Fruit fly (Drosophila melanogaster): ENCODE data around the gene Yp3.

The Yp3 gene

dm6 chrX:13783958-13784907 is 24.9 kb downstream of the Yp3 start (continued):
- TF ChIP-seq ftz-f1 (GFP tag; optimal IDR thresholded peaks at IDR 0.05) = peak; percentile 12
- peak; percentile 41 for TF ChIP-seq ewg (GFP tag; optimal IDR thresholded peaks at IDR 0.05)
- peak; percentile 34 for TF ChIP-seq bcd (GFP tag; optimal IDR thresholded peaks at IDR 0.05)
- TF ChIP-seq nmo (GFP tag; optimal IDR thresholded peaks at IDR 0.05) = peak; percentile 56
- TF ChIP-seq CG9876 (GFP tag; optimal IDR thresholded peaks at IDR 0.05) = no peak
- TF ChIP-seq HHEX (GFP tag; optimal IDR thresholded peaks at IDR 0.05) = peak; percentile 15
- TF ChIP-seq lmd (GFP tag; IDR thresholded peaks at IDR 0.05) = peak; percentile 52; the same call in 1 of the 2 replicates
- no peak for TF ChIP-seq Usf (GFP tag; optimal IDR thresholded peaks at IDR 0.05)
- peak; percentile 75 for TF ChIP-seq CG17385 (GFP tag; optimal IDR thresholded peaks at IDR 0.05)
- TF ChIP-seq CG8944 (GFP tag; optimal IDR thresholded peaks at IDR 0.05) = peak; percentile 36
- TF ChIP-seq CG15601 (tag; optimal IDR thresholded peaks at IDR 0.05) = peak; percentile 26
- no peak for TF ChIP-seq sna (GFP tag; IDR thresholded peaks at IDR 0.05; ENCODE audit: partially characterized antibody)
- TF ChIP-seq CG6654 (GFP tag; optimal IDR thresholded peaks at IDR 0.05) = peak; percentile 24
- TF ChIP-seq hb (GFP tag; IDR thresholded peaks at IDR 0.05; ENCODE audit: partially characterized antibody) = no peak
- peak in 1 of 2 experiments; percentile 15 for TF ChIP-seq Eip74EF (GFP tag; optimal IDR thresholded peaks at IDR 0.05)
- peak; percentile 45 for TF ChIP-seq tin (GFP tag; optimal IDR thresholded peaks at IDR 0.05)
- peak; percentile 52; the same call in 1 of the 2 replicates for TF ChIP-seq Atf6 (GFP tag; IDR thresholded peaks at IDR 0.05)
- TF ChIP-seq sens (GFP tag) = peak; percentile 93
- peak in 1 of 2 experiments; percentile 63 for TF ChIP-seq Hr51 (GFP tag; optimal IDR thresholded peaks at IDR 0.05)
- no peak for TF ChIP-seq CG14965 (GFP tag; optimal IDR thresholded peaks at IDR 0.05; ENCODE audit: borderline replicate concordance)
- TF ChIP-seq Ptx1 (GFP tag; IDR thresholded peaks at IDR 0.05) = peak; percentile 50
- TF ChIP-seq CG7271 (tag; optimal IDR thresholded peaks at IDR 0.05) = no peak
- peak; percentile 58 for TF ChIP-seq CG7556 (GFP tag; optimal IDR thresholded peaks at IDR 0.05)
- TF ChIP-seq Side (GFP tag; optimal IDR thresholded peaks at IDR 0.05) = no peak
- TF ChIP-seq Opbp (GFP tag; IDR thresholded peaks at IDR 0.05; ENCODE audit: partially characterized antibody) = no peak
- TF ChIP-seq Jarid2 (GFP tag; optimal IDR thresholded peaks at IDR 0.05) = no peak
- peak; percentile 59 for TF ChIP-seq CG4424 (GFP tag; optimal IDR thresholded peaks at IDR 0.05)
- no peak for TF ChIP-seq ab (GFP tag; optimal IDR thresholded peaks at IDR 0.05)
- no peak for TF ChIP-seq Dll (GFP tag; IDR thresholded peaks at IDR 0.05; ENCODE audit: partially characterized antibody)
- TF ChIP-seq CG11695 (GFP tag; IDR thresholded peaks at IDR 0.05) = peak; percentile 59; the same call in 2 of the 3 replicates
- peak; percentile 14 for TF ChIP-seq maf-S (GFP tag; optimal IDR thresholded peaks at IDR 0.05)
- 0 out of 2 replicates have a peak, but pooled peaks have one; percentile 14 for TF ChIP-seq Rfx (GFP tag; IDR thresholded peaks at IDR 0.05)
- TF ChIP-seq ATbp (GFP tag; optimal IDR thresholded peaks at IDR 0.05) = peak; percentile 67
- peak; percentile 5 for TF ChIP-seq fd3F (GFP tag; optimal IDR thresholded peaks at IDR 0.05)
- TF ChIP-seq CG4820 (GFP tag; optimal IDR thresholded peaks at IDR 0.05) = peak; percentile 49
- TF ChIP-seq CG7372 (GFP tag; IDR thresholded peaks at IDR 0.05) = peak; percentile 27; the same call in 1 of the 2 replicates
- TF ChIP-seq hkb (optimal IDR thresholded peaks at IDR 0.05) = no peak
- peak; percentile 59 for TF ChIP-seq hkb (GFP tag; IDR thresholded peaks at IDR 0.05)
- peak; percentile 78 for TF ChIP-seq CG11504 (tag; optimal IDR thresholded peaks at IDR 0.05)
- TF ChIP-seq CG17359 (tag; optimal IDR thresholded peaks at IDR 0.05) = peak; percentile 78
- TF ChIP-seq Myb (GFP tag; optimal IDR thresholded peaks at IDR 0.05) = peak; percentile 1
- TF ChIP-seq Hsf (GFP tag; optimal IDR thresholded peaks at IDR 0.05) = peak; percentile 65
- peak; percentile 36 for TF ChIP-seq Hand (GFP tag; optimal IDR thresholded peaks at IDR 0.05)
- peak; percentile 30 for TF ChIP-seq CG12659 (GFP tag; optimal IDR thresholded peaks at IDR 0.05)
- TF ChIP-seq Dip3 (GFP tag; optimal IDR thresholded peaks at IDR 0.05) = peak; percentile 4
- peak; percentile 54 for TF ChIP-seq CG6254 (GFP tag; optimal IDR thresholded peaks at IDR 0.05)
- TF ChIP-seq CG2712 (tag; optimal IDR thresholded peaks at IDR 0.05) = peak; percentile 65
